Worm (Caenorhabditis elegans) whole organism, L3 larva: ENCODE results near the gene rpn-9.

Experiments
- ceh-82 ChIP-seq: fragments of 150-350 bp; optimal IDR thresholded peaks from 2 replicates; lab custom pipeline; 2014; ENCODE audit warnings: missing biosample characterization, missing genetic modification characterization
- nfya-1 ChIP-seq: sonication (generic microtip); optimal IDR thresholded peaks from 2 replicates; lab custom pipeline; 2017; ENCODE audit warnings: missing genetic modification characterization, mild to moderate bottlenecking, missing compliant biosample characterization, antibody characterized with exemption, moderate library complexity; ENCODE audit not compliant: insufficient read depth
- pha-4 ChIP-seq: fragments of 150-350 bp; optimal IDR thresholded peaks from 2 replicates; lab custom pipeline; 2014; ENCODE audit warnings: missing biosample characterization, missing genetic modification reagents, missing genetic modification characterization

DNA sequence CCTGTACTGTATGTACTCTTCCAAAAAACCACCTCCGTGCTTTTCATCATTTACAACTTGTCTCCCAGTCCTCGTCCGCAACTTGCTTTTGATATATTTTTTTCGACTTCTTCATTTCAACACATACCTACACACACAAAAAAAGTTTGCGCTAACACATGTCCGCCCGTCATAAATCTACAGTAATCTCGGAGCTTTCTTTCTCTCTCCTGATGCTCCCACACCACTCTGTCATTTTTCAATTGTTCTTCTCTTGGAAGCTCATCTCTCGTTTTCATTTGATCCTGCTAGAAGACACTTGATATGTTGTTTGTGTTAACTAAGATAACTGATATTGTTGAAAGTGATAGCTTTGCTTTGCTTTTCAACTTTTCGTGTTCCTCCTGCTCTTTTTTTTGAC, 42.5 kb upstream of the rpn-9 start:
- TF ChIP-seq pha-4 (no peak), nfya-1 (tag; lab: Kevin White, UChicago) (no peak), ceh-82 (tag; lab: Kevin White, UChicago) (no peak)
